Worm (Caenorhabditis elegans) whole organism, L1 larva: ENCODE data around the gene srh-67.
A peak's percentile ranks its signal among the peaks of the same experiment; 100 is the strongest.

Experiments used
- C04F5.9 ChIP-seq: sonication (generic microtip); optimal IDR thresholded peaks from 2 replicates; lab custom pipeline; 2016; ENCODE audit warnings: missing genetic modification characterization, missing compliant biosample characterization
- C34B4.2 ChIP-seq: sonication (generic microtip); optimal IDR thresholded peaks from 2 replicates; lab custom pipeline; 2017; ENCODE audit warnings: mild to moderate bottlenecking, missing genetic modification characterization, missing compliant biosample characterization
- Y116A8C.19 ChIP-seq: sonication (generic microtip); optimal IDR thresholded peaks from 2 replicates; lab custom pipeline; 2016; ENCODE audit warnings: missing compliant biosample characterization, missing genetic modification characterization, borderline replicate concordance
- aha-1 ChIP-seq: fragments of 150-350 bp; optimal IDR thresholded peaks from 2 replicates; lab custom pipeline; 2014; ENCODE audit warnings: missing biosample characterization, missing genetic modification characterization
- blmp-1 ChIP-seq: fragments of 150-350 bp; optimal IDR thresholded peaks from 2 replicates; lab custom pipeline; 2014; ENCODE audit warnings: missing biosample characterization, missing genetic modification characterization
- ceh-8 ChIP-seq: fragments of 200-800 bp; sonication (Bioruptor generic); optimal IDR thresholded peaks from 2 replicates; lab custom pipeline; 2018; ENCODE audit warnings: mild to moderate bottlenecking, missing genetic modification characterization, moderate library complexity, missing compliant biosample characterization
- ceh-82 ChIP-seq, 3 experiments: fragments of 150-350 bp in 1 of 3; sonication (generic microtip) in 2 of 3; optimal IDR thresholded peaks; 2 replicates each; lab custom pipeline; 2014 to 2017; ENCODE audit warnings: missing biosample characterization in 3 of 3, missing genetic modification characterization in 3 of 3
- ceh-90 ChIP-seq: sonication (generic microtip); optimal IDR thresholded peaks from 2 replicates; lab custom pipeline; 2016; ENCODE audit warnings: missing genetic modification characterization, missing compliant biosample characterization
- ces-1 ChIP-seq: fragments of 150-350 bp; optimal IDR thresholded peaks from 2 replicates; lab custom pipeline; 2014; ENCODE audit warnings: missing biosample characterization, missing genetic modification reagents, missing genetic modification characterization
- dpl-1 ChIP-seq, 3 experiments: fragments of 150-350 bp in 2 of 3; sonication (generic microtip) in 1 of 3; optimal IDR thresholded peaks; 2 replicates each; lab custom pipeline; 2014 to 2017; ENCODE audit warnings: missing biosample characterization in 3 of 3, missing genetic modification characterization in 3 of 3, missing genetic modification reagents in 3 of 3
- efl-1 ChIP-seq, 4 experiments: fragments of 150-350 bp; optimal IDR thresholded peaks in 3 of 4; peaks in 1 of 4; 1 replicate in 1 of 4; 2 replicates in 3 of 4; lab custom pipeline; 2014; ENCODE audit warnings: missing biosample characterization in 2 of 4, missing genetic modification characterization in 2 of 4, missing genetic modification reagents in 2 of 4
- egl-13 ChIP-seq: sonication (generic microtip); optimal IDR thresholded peaks from 2 replicates; lab custom pipeline; 2016; ENCODE audit warnings: missing genotype, missing genetic modification reagents, missing genetic modification characterization, missing compliant biosample characterization
- egl-27 ChIP-seq, 2 experiments: fragments of 150-350 bp in 1 of 2; sonication (generic microtip); optimal IDR thresholded peaks; 3 replicates each; lab custom pipeline; 2017 to 2018; ENCODE audit warnings: missing biosample characterization in 2 of 2, missing genetic modification characterization in 2 of 2, missing genetic modification reagents in 2 of 2
- ets-5 ChIP-seq: fragments of 200-800 bp; sonication (Bioruptor generic); IDR thresholded peaks from 2 replicates; pipeline ENCODE4 v1.3.6; 2022; ENCODE audit warnings: missing genetic modification characterization, missing compliant biosample characterization
- fkh-10 ChIP-seq: sonication (generic microtip); optimal IDR thresholded peaks from 2 replicates; lab custom pipeline; 2017; ENCODE audit warnings: missing biosample characterization, missing genetic modification reagents, missing genetic modification characterization
- fkh-8 ChIP-seq: sonication (generic microtip); optimal IDR thresholded peaks from 2 replicates; lab custom pipeline; 2016; ENCODE audit warnings: mild to moderate bottlenecking, missing genetic modification characterization, missing compliant biosample characterization
- fos-1 ChIP-seq: fragments of 150-350 bp; optimal IDR thresholded peaks from 2 replicates; lab custom pipeline; 2014; ENCODE audit warnings: missing biosample characterization, missing genetic modification characterization
- hlh-17 ChIP-seq: fragments of 200-800 bp; sonication (Bioruptor generic); optimal IDR thresholded peaks from 2 replicates; lab custom pipeline; 2018; ENCODE audit warnings: missing genetic modification characterization, mild to moderate bottlenecking, missing compliant biosample characterization, moderate library complexity, borderline replicate concordance
- hpl-2 ChIP-seq: fragments of 150-350 bp; optimal IDR thresholded peaks from 2 replicates; lab custom pipeline; 2014; ENCODE audit warnings: missing biosample characterization, missing genetic modification reagents, missing genetic modification characterization
- irx-1 ChIP-seq: sonication (generic microtip); optimal IDR thresholded peaks from 2 replicates; lab custom pipeline; 2016; ENCODE audit warnings: missing genetic modification characterization, missing compliant biosample characterization
- lin-14 ChIP-seq: fragments of 200-800 bp; sonication (Bioruptor generic); optimal IDR thresholded peaks from 2 replicates; lab custom pipeline; 2018; ENCODE audit warnings: mild to moderate bottlenecking, missing genetic modification characterization, moderate library complexity, missing compliant biosample characterization
- lin-15B ChIP-seq: fragments of 150-350 bp; sonication (generic microtip); optimal IDR thresholded peaks from 3 replicates; lab custom pipeline; 2014; ENCODE audit warnings: missing biosample characterization, missing genetic modification characterization
- lin-39 ChIP-seq: fragments of 150-350 bp; optimal IDR thresholded peaks from 2 replicates; lab custom pipeline; 2014; ENCODE audit warnings: missing biosample characterization, missing genetic modification reagents, missing genetic modification characterization
- lir-3 ChIP-seq: sonication (generic microtip); optimal IDR thresholded peaks from 2 replicates; lab custom pipeline; 2016; ENCODE audit warnings: mild to moderate bottlenecking, missing genetic modification characterization, moderate library complexity, missing compliant biosample characterization; ENCODE audit not compliant: poor library complexity
- mab-9 ChIP-seq: fragments of 200-800 bp; sonication (Bioruptor generic); IDR thresholded peaks from 2 replicates; pipeline ENCODE4 v1.3.6; 2022; ENCODE audit warnings: missing genetic modification reagents, missing genetic modification characterization, missing compliant biosample characterization
- mdl-1 ChIP-seq, 2 experiments: fragments of 150-350 bp; optimal IDR thresholded peaks; 2 replicates each; lab custom pipeline; 2014 to 2017; ENCODE audit warnings: missing biosample characterization in 2 of 2, missing genetic modification characterization in 2 of 2, inconsistent platforms in 1 of 2
- mef-2 ChIP-seq: fragments of 150-350 bp; optimal IDR thresholded peaks from 2 replicates; lab custom pipeline; 2014; ENCODE audit warnings: missing biosample characterization, missing genetic modification characterization
- nhr-11 ChIP-seq: fragments of 150-350 bp; optimal IDR thresholded peaks from 2 replicates; lab custom pipeline; 2014; ENCODE audit warnings: missing biosample characterization, missing genetic modification characterization
- nhr-20 ChIP-seq: sonication (generic microtip); optimal IDR thresholded peaks from 2 replicates; lab custom pipeline; 2016; ENCODE audit warnings: mild to moderate bottlenecking, missing genetic modification characterization, missing compliant biosample characterization
- nhr-237 ChIP-seq: fragments of 150-350 bp; optimal IDR thresholded peaks from 2 replicates; lab custom pipeline; 2014; ENCODE audit warnings: missing biosample characterization, missing genetic modification characterization
- nhr-47 ChIP-seq: sonication (generic microtip); optimal IDR thresholded peaks from 2 replicates; lab custom pipeline; 2016; ENCODE audit warnings: mild to moderate bottlenecking, missing genetic modification characterization, moderate library complexity, missing compliant biosample characterization
- nhr-71 ChIP-seq: sonication (generic microtip); optimal IDR thresholded peaks from 2 replicates; lab custom pipeline; 2016; ENCODE audit warnings: mild to moderate bottlenecking, missing genetic modification characterization, moderate library complexity, missing compliant biosample characterization
- nhr-77 ChIP-seq: fragments of 150-350 bp; optimal IDR thresholded peaks from 2 replicates; lab custom pipeline; 2014; ENCODE audit warnings: missing biosample characterization, missing genetic modification characterization
- nhr-84 ChIP-seq: sonication (generic microtip); optimal IDR thresholded peaks from 2 replicates; lab custom pipeline; 2017; ENCODE audit warnings: missing biosample characterization, missing genetic modification characterization
- pag-3 ChIP-seq: sonication (generic microtip); optimal IDR thresholded peaks from 2 replicates; lab custom pipeline; 2017; ENCODE audit warnings: missing genetic modification characterization, mild to moderate bottlenecking, missing compliant biosample characterization, antibody characterized with exemption, borderline replicate concordance; ENCODE audit not compliant: insufficient read depth
- pqm-1 ChIP-seq: sonication (generic microtip); optimal IDR thresholded peaks from 3 replicates; lab custom pipeline; 2017; ENCODE audit warnings: missing biosample characterization, missing genetic modification characterization
- rnt-1 ChIP-seq: sonication (generic microtip); optimal IDR thresholded peaks from 2 replicates; lab custom pipeline; 2016; ENCODE audit warnings: mild to moderate bottlenecking, missing genetic modification characterization, moderate library complexity, missing compliant biosample characterization
- skn-1 ChIP-seq: fragments of 150-350 bp; optimal IDR thresholded peaks from 2 replicates; lab custom pipeline; 2014; ENCODE audit warnings: missing biosample characterization, missing genetic modification characterization
- snpc-4 ChIP-seq: fragments of 150-350 bp; optimal IDR thresholded peaks from 2 replicates; lab custom pipeline; 2014; ENCODE audit warnings: missing biosample characterization, missing genetic modification characterization
- snu-23 ChIP-seq: sonication (generic microtip); optimal IDR thresholded peaks from 2 replicates; lab custom pipeline; 2016; ENCODE audit warnings: missing genetic modification characterization, missing compliant biosample characterization
- sox-4 ChIP-seq: sonication (generic microtip); optimal IDR thresholded peaks from 2 replicates; lab custom pipeline; 2016; ENCODE audit warnings: missing genetic modification characterization, missing compliant biosample characterization
- tlp-1 ChIP-seq: fragments of 150-350 bp; optimal IDR thresholded peaks from 2 replicates; lab custom pipeline; 2014; ENCODE audit warnings: missing biosample characterization, missing genetic modification characterization
- unc-30 ChIP-seq: sonication (generic microtip); optimal IDR thresholded peaks from 2 replicates; lab custom pipeline; 2017; ENCODE audit warnings: missing biosample characterization, missing genetic modification characterization
- unc-98 ChIP-seq: fragments of 200-800 bp; sonication (Bioruptor generic); IDR thresholded peaks from 2 replicates; pipeline ENCODE4 v1.3.6; 2022; ENCODE audit warnings: missing genetic modification characterization, missing compliant biosample characterization
- vab-15 ChIP-seq: sonication (generic microtip); optimal IDR thresholded peaks from 2 replicates; lab custom pipeline; 2017; ENCODE audit warnings: missing genotype, mild to moderate bottlenecking, missing genetic modification characterization, missing compliant biosample characterization
- zip-4 ChIP-seq: fragments of 200-800 bp; sonication (Bioruptor generic); optimal IDR thresholded peaks from 2 replicates; lab custom pipeline; 2018; ENCODE audit warnings: mild to moderate bottlenecking, missing genetic modification characterization, moderate library complexity, missing compliant biosample characterization
- ztf-11 ChIP-seq, 2 experiments: sonication (generic microtip); optimal IDR thresholded peaks; 2 replicates each; lab custom pipeline; 2016 to 2017; ENCODE audit warnings: missing genetic modification characterization in 2 of 2, missing biosample characterization in 1 of 2, missing compliant biosample characterization in 1 of 2
- ztf-4 ChIP-seq: fragments of 150-350 bp; optimal IDR thresholded peaks from 2 replicates; lab custom pipeline; 2014; ENCODE audit warnings: missing biosample characterization, missing genetic modification characterization

Gene srh-67

ce11 chrII:12508650-12509049 lies at the start of gene srh-67:
TSS of gene srh-67 (plus strand) at chrII:12508950.
- no peak for TF ChIP-seq ceh-8 (GFP tag; lab: Kevin White, UChicago)
- TF ChIP-seq hlh-17 (GFP tag; lab: Kevin White, UChicago), result no peak
- no peak for TF ChIP-seq ztf-4
- no peak for TF ChIP-seq tlp-1 (tag; lab: Kevin White, UChicago)
- TF ChIP-seq dpl-1 (GFP tag; optimal IDR thresholded peaks at IDR 0.05; lab: Kevin White, UChicago), result no peak
- no peak for TF ChIP-seq mab-9
- no peak for TF ChIP-seq nhr-71 (tag; lab: Kevin White, UChicago)
- TF ChIP-seq hpl-2 (GFP tag; lab: Kevin White, UChicago), result no peak
- no peak for TF ChIP-seq fos-1 (tag; lab: Kevin White, UChicago)
- TF ChIP-seq Y116A8C.19 (tag; lab: Kevin White, UChicago), result no peak
- no peak for TF ChIP-seq unc-98 (GFP tag; lab: Robert Waterston, UW)
- TF ChIP-seq blmp-1 (tag; lab: Kevin White, UChicago), result no peak
- TF ChIP-seq egl-13 (tag; lab: Kevin White, UChicago), result no peak
- TF ChIP-seq irx-1 (tag; lab: Kevin White, UChicago), result no peak
- no peak for TF ChIP-seq aha-1
- TF ChIP-seq efl-1 (optimal IDR thresholded peaks at IDR 0.05; lab: Kevin White, UChicago), result no peak
- TF ChIP-seq efl-1 (GFP tag; optimal IDR thresholded peaks at IDR 0.05 in 1 of 2; lab: Kevin White, UChicago), result no peak
- TF ChIP-seq snpc-4, result no peak
- no peak for TF ChIP-seq skn-1 (tag; lab: Kevin White, UChicago)
- no peak for TF ChIP-seq nhr-237 (tag; lab: Kevin White, UChicago)
- TF ChIP-seq ets-5 (GFP tag; lab: Robert Waterston, UW), result no peak

ce11 chrII:12459422-12459821 lies 49.3 kb upstream of the srh-67 start, which contains the start of gene tag-281:
TSS of gene tag-281 (plus strand) at chrII:12459761.
- peak; percentile 16 for TF ChIP-seq ztf-4
- TF ChIP-seq vab-15 (tag; lab: Kevin White, UChicago), result peak; percentile 53
- TF ChIP-seq fkh-10, result peak; percentile 48
- TF ChIP-seq efl-1 (optimal IDR thresholded peaks at IDR 0.05; lab: Kevin White, UChicago), result peak; percentile 97 to 99
- peak; percentile 98 to 100 for TF ChIP-seq efl-1 (GFP tag; optimal IDR thresholded peaks at IDR 0.05 in 1 of 2; lab: Kevin White, UChicago)
- peak; percentile 3 for TF ChIP-seq pag-3 (tag; lab: Kevin White, UChicago)
- peak in 1 of 2 experiments; percentile 69 for TF ChIP-seq mdl-1 (tag; optimal IDR thresholded peaks at IDR 0.05; lab: Kevin White, UChicago)
- peak; percentile 42 for TF ChIP-seq zip-4 (GFP tag; lab: Kevin White, UChicago)
- TF ChIP-seq rnt-1, result peak; percentile 91
- TF ChIP-seq fkh-8, result peak; percentile 87
- TF ChIP-seq ceh-90 (tag; lab: Kevin White, UChicago), result peak; percentile 20
- no peak for TF ChIP-seq hlh-17 (GFP tag; lab: Kevin White, UChicago)
- peak; percentile 80 to 93 (median 89) for TF ChIP-seq ceh-82 (tag; optimal IDR thresholded peaks at IDR 0.05; lab: Kevin White, UChicago)
- TF ChIP-seq C04F5.9 (tag; lab: Kevin White, UChicago), result peak; percentile 67
- TF ChIP-seq ceh-8 (GFP tag; lab: Kevin White, UChicago), result peak; percentile 62
- no peak for TF ChIP-seq egl-27 (tag; optimal IDR thresholded peaks at IDR 0.05; lab: Kevin White, UChicago)
- TF ChIP-seq ces-1, result no peak
- TF ChIP-seq sox-4 (tag; lab: Kevin White, UChicago), result peak; percentile 45
- peak; percentile 21 for TF ChIP-seq nhr-77 (tag; lab: Kevin White, UChicago)
- TF ChIP-seq lin-39, result peak; percentile 84
- TF ChIP-seq lir-3 (tag; lab: Kevin White, UChicago), result peak; percentile 57
- no peak for TF ChIP-seq nhr-84
- peak; percentile 89 for TF ChIP-seq lin-14
- TF ChIP-seq nhr-47 (tag; lab: Kevin White, UChicago), result peak; percentile 93
- peak; percentile 89 for TF ChIP-seq nhr-20 (tag; lab: Kevin White, UChicago)
- peak; percentile 74 for TF ChIP-seq aha-1
- TF ChIP-seq Y116A8C.19 (tag; lab: Kevin White, UChicago), result no peak
- peak; percentile 71 for TF ChIP-seq nhr-11 (tag; lab: Kevin White, UChicago)
- TF ChIP-seq mab-9, result peak; percentile 54; the same call in 1 of the 2 replicates
- TF ChIP-seq tlp-1 (tag; lab: Kevin White, UChicago), result no peak
- TF ChIP-seq snu-23 (GFP tag; lab: Kevin White, UChicago), result peak; percentile 91
- TF ChIP-seq ztf-11 (tag; optimal IDR thresholded peaks at IDR 0.05; lab: Kevin White, UChicago), result peak in 1 of 2 experiments; percentile 28
- no peak for TF ChIP-seq C34B4.2 (tag; lab: Kevin White, UChicago)
- TF ChIP-seq unc-30 (tag; lab: Kevin White, UChicago), result no peak
- TF ChIP-seq lin-15B, result peak; percentile 88
- no peak for TF ChIP-seq pqm-1 (tag; lab: Kevin White, UChicago)
- TF ChIP-seq mef-2 (tag; lab: Kevin White, UChicago), result no peak
- peak; percentile 85 for TF ChIP-seq snpc-4
